Worm (Caenorhabditis elegans) whole organism, L1 larva: Measurements from ENCODE around the gene gst-41.

Experiments
- dsc-1 ChIP-seq: sonication (generic microtip); optimal IDR thresholded peaks from 2 replicates; lab custom pipeline; 2016; ENCODE audit warnings: mild to moderate bottlenecking, missing genetic modification characterization, missing compliant biosample characterization
- grh-1 ChIP-seq: fragments of 200-800 bp; sonication (Bioruptor generic); IDR thresholded peaks from 2 replicates; pipeline ENCODE4 v1.3.6; 2022; ENCODE audit warnings: missing genetic modification reagents, missing genetic modification characterization, missing compliant biosample characterization
- lin-15B ChIP-seq: fragments of 150-350 bp; sonication (generic microtip); optimal IDR thresholded peaks from 3 replicates; lab custom pipeline; 2014; ENCODE audit warnings: missing biosample characterization, missing genetic modification characterization
- nhr-11 ChIP-seq: fragments of 150-350 bp; optimal IDR thresholded peaks from 2 replicates; lab custom pipeline; 2014; ENCODE audit warnings: missing biosample characterization, missing genetic modification characterization
- nhr-90 ChIP-seq: sonication (generic microtip); optimal IDR thresholded peaks from 2 replicates; lab custom pipeline; 2016; ENCODE audit warnings: mild to moderate bottlenecking, missing genetic modification characterization, missing compliant biosample characterization; ENCODE audit not compliant: poor library complexity

ce11 chrV:7387755-7388154 is 11.3 kb downstream of the gst-41 start, which contains the start of gene C02H6.3:
- TF ChIP-seq grh-1 (GFP tag; lab: Robert Waterston, UW) (no peak), nhr-11 (tag; lab: Kevin White, UChicago) (no peak), nhr-90 (tag; lab: Kevin White, UChicago) (no peak), lin-15B (tag; lab: Kevin White, UChicago) (no peak), dsc-1 (tag; lab: Kevin White, UChicago) (no peak)
